Fruit fly (Drosophila melanogaster): ENCODE results near the gene Pdp1.

Pdp1 gene

dm6 chr3L:7859802-7860201, 7.4 kb downstream of the Pdp1 start (continued):
- no peak for TF ChIP-seq CG18764 (GFP tag; optimal IDR thresholded peaks at IDR 0.05)
- peak; percentile 28 for TF ChIP-seq CG33557 (GFP tag; optimal IDR thresholded peaks at IDR 0.05)
- no peak for TF ChIP-seq D (optimal IDR thresholded peaks at IDR 0.05)
- peak; percentile 8 for TF ChIP-seq D (GFP tag; optimal IDR thresholded peaks at IDR 0.05)
- TF ChIP-seq CG18619 (GFP tag; optimal IDR thresholded peaks at IDR 0.05) = peak; percentile 10
- peak; percentile 45 for TF ChIP-seq Asciz (GFP tag; optimal IDR thresholded peaks at IDR 0.05)
- peak; percentile 36 for TF ChIP-seq CG1529 (GFP tag; optimal IDR thresholded peaks at IDR 0.05)
- peak in 1 of 2 experiments; percentile 43 for TF ChIP-seq Hr78 (GFP tag; optimal IDR thresholded peaks at IDR 0.05)
- no peak for TF ChIP-seq sim (GFP tag; IDR thresholded peaks at IDR 0.05)
- TF ChIP-seq so (GFP tag; IDR thresholded peaks at IDR 0.05) = peak; percentile 60; the same call in 1 of the 3 replicates
- TF ChIP-seq CTCF (GFP tag; optimal IDR thresholded peaks at IDR 0.05) = peak; percentile 39
- peak; percentile 84 for TF ChIP-seq CG17385 (GFP tag; optimal IDR thresholded peaks at IDR 0.05)
- no peak for TF ChIP-seq CG33213 (GFP tag; optimal IDR thresholded peaks at IDR 0.05)
- 0 out of 2 replicates have a peak, but pooled peaks have one; percentile 13 for TF ChIP-seq seq (GFP tag; IDR thresholded peaks at IDR 0.05)
- no peak for TF ChIP-seq ham (GFP tag; IDR thresholded peaks at IDR 0.05)
- TF ChIP-seq CG8290 (GFP tag; optimal IDR thresholded peaks at IDR 0.05) = peak; percentile 18
- TF ChIP-seq CG8290 (tag; optimal IDR thresholded peaks at IDR 0.05) = peak; percentile 14 to 22
- TF ChIP-seq Hr39 (optimal IDR thresholded peaks at IDR 0.05) = no peak
- TF ChIP-seq Rfx (GFP tag; IDR thresholded peaks at IDR 0.05) = peak; percentile 34; the same call in 1 of the 2 replicates
- TF ChIP-seq CG17568 (GFP tag; optimal IDR thresholded peaks at IDR 0.05) = peak; percentile 54
- peak; percentile 41 for TF ChIP-seq salm (tag; optimal IDR thresholded peaks at IDR 0.05)
- no peak for TF ChIP-seq CG9817 (tag; optimal IDR thresholded peaks at IDR 0.05)
- TF ChIP-seq Hey (tag; optimal IDR thresholded peaks at IDR 0.05) = peak; percentile 21
- peak; percentile 63 for TF ChIP-seq CG6813 (GFP tag; optimal IDR thresholded peaks at IDR 0.05)
- peak; percentile 14 for TF ChIP-seq Sox100B (GFP tag; optimal IDR thresholded peaks at IDR 0.05)
- peak; percentile 8 for TF ChIP-seq CG13424 (tag; optimal IDR thresholded peaks at IDR 0.05)
- TF ChIP-seq Mes4 (GFP tag; optimal IDR thresholded peaks at IDR 0.05) = peak; percentile 24
- peak in 1 of 2 experiments; percentile 24 for TF ChIP-seq bsh (GFP tag; optimal IDR thresholded peaks at IDR 0.05)
- peak; percentile 49 for TF ChIP-seq Xrp1 (GFP tag; IDR thresholded peaks at IDR 0.05)
- peak; percentile 37; the same call in 1 of the 2 replicates for TF ChIP-seq CG16779 (GFP tag; IDR thresholded peaks at IDR 0.05)
- peak; percentile 45; the same call in 1 of the 3 replicates for TF ChIP-seq z (GFP tag; IDR thresholded peaks at IDR 0.05)
- peak; percentile 48; the same call in 1 of the 2 replicates for TF ChIP-seq CG14441 (GFP tag; IDR thresholded peaks at IDR 0.05)
- TF ChIP-seq Sin3A (optimal IDR thresholded peaks at IDR 0.05) = no peak
- no peak for TF ChIP-seq CG12299 (tag; optimal IDR thresholded peaks at IDR 0.05)
- no peak for TF ChIP-seq CG15073 (GFP tag; optimal IDR thresholded peaks at IDR 0.05)
- peak; percentile 37; the same call in 1 of the 3 replicates for TF ChIP-seq dysf (GFP tag; IDR thresholded peaks at IDR 0.05)
- peak; percentile 69 for TF ChIP-seq ATbp (GFP tag; optimal IDR thresholded peaks at IDR 0.05)
- TF ChIP-seq pfk (GFP tag; optimal IDR thresholded peaks at IDR 0.05) = peak; percentile 13
- TF ChIP-seq insv (GFP tag; optimal IDR thresholded peaks at IDR 0.05) = no peak
- peak; percentile 6 for TF ChIP-seq CG15696 (tag; optimal IDR thresholded peaks at IDR 0.05)
- peak; percentile 64 for TF ChIP-seq sqz (GFP tag; optimal IDR thresholded peaks at IDR 0.05)
- TF ChIP-seq dm (GFP tag; optimal IDR thresholded peaks at IDR 0.05) = no peak
- TF ChIP-seq CG2678 (tag; optimal IDR thresholded peaks at IDR 0.05) = peak; percentile 13
- TF ChIP-seq CG11398 (GFP tag; optimal IDR thresholded peaks at IDR 0.05) = peak; percentile 17
- TF ChIP-seq ara (GFP tag; IDR thresholded peaks at IDR 0.05) = 0 out of 2 replicates have a peak, but pooled peaks have one; percentile 6
- TF ChIP-seq CG15514 (GFP tag; optimal IDR thresholded peaks at IDR 0.05) = peak; percentile 19
- TF ChIP-seq CG8924 (tag; optimal IDR thresholded peaks at IDR 0.05) = no peak
- peak; percentile 22 for TF ChIP-seq Hmr (GFP tag; optimal IDR thresholded peaks at IDR 0.05)
- TF ChIP-seq CG12104 (GFP tag; optimal IDR thresholded peaks at IDR 0.05) = no peak
- peak; percentile 13 for TF ChIP-seq unpg (GFP tag; optimal IDR thresholded peaks at IDR 0.05)
- peak; percentile 61 for TF ChIP-seq lab (GFP tag; optimal IDR thresholded peaks at IDR 0.05)
- TF ChIP-seq Ada2b (GFP tag; IDR thresholded peaks at IDR 0.05) = no peak
